Worm (Caenorhabditis elegans) whole organism, L1 larva: ENCODE data around the gene acp-3.

ENCODE experiments used
- aha-1 ChIP-seq: fragments of 150-350 bp; optimal IDR thresholded peaks from 2 replicates; lab custom pipeline; 2014; ENCODE audit warnings: missing biosample characterization, missing genetic modification characterization
- blmp-1 ChIP-seq: fragments of 150-350 bp; optimal IDR thresholded peaks from 2 replicates; lab custom pipeline; 2014; ENCODE audit warnings: missing biosample characterization, missing genetic modification characterization
- ceh-63 ChIP-seq: fragments of 200-800 bp; sonication (Bioruptor generic); optimal IDR thresholded peaks from 2 replicates; lab custom pipeline; 2018; ENCODE audit warnings: mild to moderate bottlenecking, missing genetic modification characterization, missing compliant biosample characterization
- ceh-8 ChIP-seq: fragments of 200-800 bp; sonication (Bioruptor generic); optimal IDR thresholded peaks from 2 replicates; lab custom pipeline; 2018; ENCODE audit warnings: mild to moderate bottlenecking, missing genetic modification characterization, moderate library complexity, missing compliant biosample characterization
- ceh-82 ChIP-seq, 3 experiments: fragments of 150-350 bp in 1 of 3; sonication (generic microtip) in 2 of 3; optimal IDR thresholded peaks; 2 replicates each; lab custom pipeline; 2014 to 2017; ENCODE audit warnings: missing biosample characterization in 3 of 3, missing genetic modification characterization in 3 of 3
- ceh-90 ChIP-seq: sonication (generic microtip); optimal IDR thresholded peaks from 2 replicates; lab custom pipeline; 2016; ENCODE audit warnings: missing genetic modification characterization, missing compliant biosample characterization
- dpl-1 ChIP-seq, 3 experiments: fragments of 150-350 bp in 2 of 3; sonication (generic microtip) in 1 of 3; optimal IDR thresholded peaks; 2 replicates each; lab custom pipeline; 2014 to 2017; ENCODE audit warnings: missing biosample characterization in 3 of 3, missing genetic modification characterization in 3 of 3, missing genetic modification reagents in 3 of 3
- dsc-1 ChIP-seq: sonication (generic microtip); optimal IDR thresholded peaks from 2 replicates; lab custom pipeline; 2016; ENCODE audit warnings: mild to moderate bottlenecking, missing genetic modification characterization, missing compliant biosample characterization
- efl-1 ChIP-seq, 4 experiments: fragments of 150-350 bp; optimal IDR thresholded peaks in 3 of 4; peaks in 1 of 4; 1 replicate in 1 of 4; 2 replicates in 3 of 4; lab custom pipeline; 2014; ENCODE audit warnings: missing biosample characterization in 2 of 4, missing genetic modification characterization in 2 of 4, missing genetic modification reagents in 2 of 4
- egl-13 ChIP-seq: sonication (generic microtip); optimal IDR thresholded peaks from 2 replicates; lab custom pipeline; 2016; ENCODE audit warnings: missing genotype, missing genetic modification reagents, missing genetic modification characterization, missing compliant biosample characterization
- elt-3 ChIP-seq, 6 experiments: fragments of 150-350 bp in 1 of 6; sonication (generic microtip); optimal IDR thresholded peaks; 2 replicates each; lab custom pipeline; 2017 to 2018; ENCODE audit warnings: missing biosample characterization in 6 of 6, missing genetic modification characterization in 6 of 6, inconsistent platforms in 1 of 6
- fkh-10 ChIP-seq: sonication (generic microtip); optimal IDR thresholded peaks from 2 replicates; lab custom pipeline; 2017; ENCODE audit warnings: missing biosample characterization, missing genetic modification reagents, missing genetic modification characterization
- fkh-8 ChIP-seq: sonication (generic microtip); optimal IDR thresholded peaks from 2 replicates; lab custom pipeline; 2016; ENCODE audit warnings: mild to moderate bottlenecking, missing genetic modification characterization, missing compliant biosample characterization
- fos-1 ChIP-seq: fragments of 150-350 bp; optimal IDR thresholded peaks from 2 replicates; lab custom pipeline; 2014; ENCODE audit warnings: missing biosample characterization, missing genetic modification characterization
- grh-1 ChIP-seq: fragments of 200-800 bp; sonication (Bioruptor generic); IDR thresholded peaks from 2 replicates; pipeline ENCODE4 v1.3.6; 2022; ENCODE audit warnings: missing genetic modification reagents, missing genetic modification characterization, missing compliant biosample characterization
- hlh-4 ChIP-seq: sonication (generic microtip); optimal IDR thresholded peaks from 2 replicates; lab custom pipeline; 2016; ENCODE audit warnings: mild to moderate bottlenecking, missing genetic modification characterization, missing compliant biosample characterization
- isw-1 ChIP-seq: fragments of 200-800 bp; sonication (Bioruptor generic); IDR thresholded peaks from 2 replicates; pipeline ENCODE4 v1.3.6; 2022; ENCODE audit warnings: missing genetic modification characterization, missing compliant biosample characterization
- lin-14 ChIP-seq: fragments of 200-800 bp; sonication (Bioruptor generic); optimal IDR thresholded peaks from 2 replicates; lab custom pipeline; 2018; ENCODE audit warnings: mild to moderate bottlenecking, missing genetic modification characterization, moderate library complexity, missing compliant biosample characterization
- lin-15B ChIP-seq: fragments of 150-350 bp; sonication (generic microtip); optimal IDR thresholded peaks from 3 replicates; lab custom pipeline; 2014; ENCODE audit warnings: missing biosample characterization, missing genetic modification characterization
- lin-35 ChIP-seq, 2 experiments: fragments of 150-350 bp; optimal IDR thresholded peaks; 2 replicates each; lab custom pipeline; 2014; ENCODE audit warnings: missing biosample characterization in 2 of 2, missing genetic modification characterization in 2 of 2, missing genetic modification reagents in 2 of 2
- lsy-2 ChIP-seq, 2 experiments: fragments of 150-350 bp; optimal IDR thresholded peaks; 2 replicates each; lab custom pipeline; 2014; ENCODE audit warnings: missing biosample characterization in 2 of 2, missing genetic modification characterization in 2 of 2
- mab-9 ChIP-seq: fragments of 200-800 bp; sonication (Bioruptor generic); IDR thresholded peaks from 2 replicates; pipeline ENCODE4 v1.3.6; 2022; ENCODE audit warnings: missing genetic modification reagents, missing genetic modification characterization, missing compliant biosample characterization
- mdl-1 ChIP-seq, 2 experiments: fragments of 150-350 bp; optimal IDR thresholded peaks; 2 replicates each; lab custom pipeline; 2014 to 2017; ENCODE audit warnings: missing biosample characterization in 2 of 2, missing genetic modification characterization in 2 of 2, inconsistent platforms in 1 of 2
- mep-1 ChIP-seq: fragments of 150-350 bp; optimal IDR thresholded peaks from 2 replicates; lab custom pipeline; 2014; ENCODE audit warnings: missing biosample characterization, missing genetic modification characterization
- nhr-19 ChIP-seq: fragments of 200-800 bp; sonication (Bioruptor generic); conservative IDR thresholded peaks from 2 replicates; pipeline ENCODE4 v1.3.6; 2022; ENCODE audit warnings: missing genetic modification characterization, missing compliant biosample characterization
- nhr-237 ChIP-seq: fragments of 150-350 bp; optimal IDR thresholded peaks from 2 replicates; lab custom pipeline; 2014; ENCODE audit warnings: missing biosample characterization, missing genetic modification characterization
- nhr-28 ChIP-seq: fragments of 150-350 bp; optimal IDR thresholded peaks from 2 replicates; lab custom pipeline; 2014; ENCODE audit warnings: missing biosample characterization, missing genetic modification characterization
- nhr-47 ChIP-seq: sonication (generic microtip); optimal IDR thresholded peaks from 2 replicates; lab custom pipeline; 2016; ENCODE audit warnings: mild to moderate bottlenecking, missing genetic modification characterization, moderate library complexity, missing compliant biosample characterization
- nhr-71 ChIP-seq: sonication (generic microtip); optimal IDR thresholded peaks from 2 replicates; lab custom pipeline; 2016; ENCODE audit warnings: mild to moderate bottlenecking, missing genetic modification characterization, moderate library complexity, missing compliant biosample characterization
- nhr-85 ChIP-seq: sonication (generic microtip); peaks from one replicate; lab custom pipeline; 2016; ENCODE audit warnings: missing genetic modification characterization, inconsistent platforms, missing compliant biosample characterization
- pag-3 ChIP-seq: sonication (generic microtip); optimal IDR thresholded peaks from 2 replicates; lab custom pipeline; 2017; ENCODE audit warnings: missing genetic modification characterization, mild to moderate bottlenecking, missing compliant biosample characterization, antibody characterized with exemption, borderline replicate concordance; ENCODE audit not compliant: insufficient read depth
- rnt-1 ChIP-seq: sonication (generic microtip); optimal IDR thresholded peaks from 2 replicates; lab custom pipeline; 2016; ENCODE audit warnings: mild to moderate bottlenecking, missing genetic modification characterization, moderate library complexity, missing compliant biosample characterization
- snpc-4 ChIP-seq: fragments of 150-350 bp; optimal IDR thresholded peaks from 2 replicates; lab custom pipeline; 2014; ENCODE audit warnings: missing biosample characterization, missing genetic modification characterization
- sox-4 ChIP-seq: sonication (generic microtip); optimal IDR thresholded peaks from 2 replicates; lab custom pipeline; 2016; ENCODE audit warnings: missing genetic modification characterization, missing compliant biosample characterization
- sptf-1 ChIP-seq: fragments of 150-350 bp; optimal IDR thresholded peaks from 2 replicates; lab custom pipeline; 2014; ENCODE audit warnings: missing biosample characterization, missing genetic modification characterization
- swsn-7 ChIP-seq: sonication (generic microtip); optimal IDR thresholded peaks from 2 replicates; lab custom pipeline; 2016; ENCODE audit warnings: missing genetic modification characterization, missing compliant biosample characterization
- tbx-2 ChIP-seq: sonication (generic microtip); optimal IDR thresholded peaks from 2 replicates; lab custom pipeline; 2016; ENCODE audit warnings: missing genetic modification characterization, missing compliant biosample characterization
- unc-86 ChIP-seq: sonication (generic microtip); optimal IDR thresholded peaks from 2 replicates; lab custom pipeline; 2016; ENCODE audit warnings: missing genetic modification characterization, missing compliant biosample characterization
- vab-15 ChIP-seq: sonication (generic microtip); optimal IDR thresholded peaks from 2 replicates; lab custom pipeline; 2017; ENCODE audit warnings: missing genotype, mild to moderate bottlenecking, missing genetic modification characterization, missing compliant biosample characterization
- zag-1 ChIP-seq: fragments of 150-350 bp; optimal IDR thresholded peaks from 2 replicates; lab custom pipeline; 2014; ENCODE audit warnings: missing biosample characterization, missing genetic modification characterization
- zip-4 ChIP-seq: fragments of 200-800 bp; sonication (Bioruptor generic); optimal IDR thresholded peaks from 2 replicates; lab custom pipeline; 2018; ENCODE audit warnings: mild to moderate bottlenecking, missing genetic modification characterization, moderate library complexity, missing compliant biosample characterization

acp-3 gene

DNA sequence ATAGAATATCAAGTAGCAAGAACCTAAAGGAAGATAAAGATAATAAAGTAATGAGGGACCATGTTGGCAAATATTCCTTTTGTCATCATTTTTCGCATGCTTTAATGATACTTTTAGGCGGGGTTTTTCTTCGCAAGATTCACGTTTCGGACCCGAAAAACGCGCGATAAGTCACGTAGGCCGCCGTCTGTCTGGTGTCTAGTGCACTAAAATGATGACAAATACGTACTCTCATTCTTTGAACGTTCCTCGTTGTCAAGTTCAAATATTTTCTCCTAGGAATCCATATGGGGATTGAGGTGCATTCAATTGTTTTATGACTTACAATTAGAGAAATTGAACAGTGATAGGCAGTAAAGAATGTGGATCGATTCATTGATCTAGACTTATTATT, 46.9 kb upstream of the acp-3 start, which contains the start of gene taap-1 (continued):
- no peak for TF ChIP-seq zip-4 (GFP tag; lab: Kevin White, UChicago)
- TF ChIP-seq fkh-10 (GFP tag; lab: Kevin White, UChicago), result no peak
- no peak for TF ChIP-seq sptf-1
- TF ChIP-seq tbx-2, result no peak
- TF ChIP-seq lin-15B (tag; lab: Kevin White, UChicago), result no peak
- no peak for TF ChIP-seq mep-1 (tag; lab: Kevin White, UChicago)
- peak; percentile 79 for TF ChIP-seq aha-1 (tag; lab: Kevin White, UChicago)
- TF ChIP-seq dsc-1 (tag; lab: Kevin White, UChicago), result no peak
- no peak for TF ChIP-seq elt-3 (tag; optimal IDR thresholded peaks at IDR 0.05; lab: Kevin White, UChicago)
- no peak for TF ChIP-seq snpc-4 (tag; lab: Kevin White, UChicago)
- TF ChIP-seq, all 84 proteins: peak for 10

DNA sequence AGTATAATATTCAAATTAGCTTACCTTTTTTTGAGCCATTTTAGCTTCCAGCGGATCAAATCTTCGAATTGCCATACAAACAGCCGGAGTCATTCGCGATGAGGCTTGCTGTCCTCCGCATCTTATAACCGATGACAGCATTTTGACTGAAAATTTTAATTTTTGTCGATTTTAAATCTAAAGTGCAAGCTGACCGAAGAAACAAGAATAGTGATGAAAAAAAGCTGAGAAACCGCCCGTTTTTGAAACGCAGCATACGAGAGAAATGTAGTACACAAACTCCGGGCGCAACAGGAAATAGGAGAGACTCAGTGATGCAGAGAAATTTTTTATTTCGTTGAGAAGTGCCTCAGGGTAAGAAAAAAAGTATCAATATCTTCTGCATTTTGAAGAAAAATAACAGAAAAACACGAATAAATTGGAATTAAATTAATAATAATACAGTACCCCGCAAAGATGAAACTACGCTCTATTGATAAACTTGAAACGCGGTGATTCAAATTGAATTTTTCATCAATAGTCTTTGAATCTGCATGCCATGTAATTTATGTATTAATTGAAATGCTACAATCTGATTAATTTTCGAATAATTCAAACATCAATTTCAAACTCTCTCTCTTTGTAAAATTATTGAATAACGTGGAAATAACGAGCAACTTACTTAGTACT, 46.3 kb upstream of the acp-3 start:
- TF ChIP-seq nhr-28, result no peak
- TF ChIP-seq lin-35 (GFP tag; optimal IDR thresholded peaks at IDR 0.05; lab: Kevin White, UChicago), result peak; percentile 28 to 74
- TF ChIP-seq lsy-2 (tag; optimal IDR thresholded peaks at IDR 0.05; lab: Kevin White, UChicago), result peak; percentile 56 to 93
- TF ChIP-seq dsc-1 (tag; lab: Kevin White, UChicago), result no peak
- TF ChIP-seq nhr-237 (tag; lab: Kevin White, UChicago), result peak; percentile 40
- TF ChIP-seq isw-1 (GFP tag; lab: Robert Waterston, UW), result no peak
- TF ChIP-seq hlh-4 (tag; lab: Kevin White, UChicago), result no peak
- TF ChIP-seq dpl-1 (GFP tag; optimal IDR thresholded peaks at IDR 0.05; lab: Kevin White, UChicago), result peak; percentile 45 to 75 (median 56)
- TF ChIP-seq pag-3, result no peak
- peak; percentile 41 for TF ChIP-seq rnt-1 (tag; lab: Kevin White, UChicago)
- TF ChIP-seq ceh-8 (GFP tag; lab: Kevin White, UChicago), result no peak
- TF ChIP-seq mab-9 (GFP tag; lab: Robert Waterston, UW), result no peak
- TF ChIP-seq vab-15 (tag; lab: Kevin White, UChicago), result no peak
- TF ChIP-seq fkh-10 (GFP tag; lab: Kevin White, UChicago), result no peak
- TF ChIP-seq ceh-90 (tag; lab: Kevin White, UChicago), result no peak
- peak in 1 of 3 experiments; percentile 34 for TF ChIP-seq ceh-82 (tag; optimal IDR thresholded peaks at IDR 0.05; lab: Kevin White, UChicago)
- TF ChIP-seq zag-1, result no peak
- TF ChIP-seq nhr-47, result peak; percentile 2
- no peak for TF ChIP-seq mdl-1 (tag; optimal IDR thresholded peaks at IDR 0.05; lab: Kevin White, UChicago)
- TF ChIP-seq unc-86 (tag; lab: Kevin White, UChicago), result peak; percentile 6
- TF ChIP-seq fos-1 (tag; lab: Kevin White, UChicago), result no peak
- peak; percentile 33 for TF ChIP-seq nhr-19
- TF ChIP-seq blmp-1 (tag; lab: Kevin White, UChicago), result no peak
- no peak for TF ChIP-seq fkh-8 (tag; lab: Kevin White, UChicago)
- no peak for TF ChIP-seq sptf-1
- TF ChIP-seq egl-13 (tag; lab: Kevin White, UChicago), result peak; percentile 34
- no peak for TF ChIP-seq zip-4 (GFP tag; lab: Kevin White, UChicago)
- TF ChIP-seq aha-1 (tag; lab: Kevin White, UChicago), result no peak
- TF ChIP-seq efl-1 (optimal IDR thresholded peaks at IDR 0.05; lab: Kevin White, UChicago), result peak; percentile 33 to 51
- TF ChIP-seq efl-1 (GFP tag; optimal IDR thresholded peaks at IDR 0.05 in 1 of 2; lab: Kevin White, UChicago), result peak; percentile 68 to 93
- peak; percentile 69 for TF ChIP-seq lin-14 (GFP tag; lab: Kevin White, UChicago)
- no peak for TF ChIP-seq tbx-2
- TF ChIP-seq sox-4, result no peak
- TF ChIP-seq ceh-63 (GFP tag; lab: Kevin White, UChicago), result no peak
- no peak for TF ChIP-seq grh-1
- TF ChIP-seq nhr-85 (tag; lab: Kevin White, UChicago), result peak; percentile 66
- TF ChIP-seq swsn-7, result peak; percentile 13
- TF ChIP-seq mep-1 (tag; lab: Kevin White, UChicago), result no peak
- TF ChIP-seq nhr-71, result peak; percentile 48
